Fruit fly (Drosophila melanogaster) whole organism, prepupa: ENCODE results near the gene CG9368.

ENCODE experiments used
- Blimp-1 ChIP-seq: fragments of 200-800 bp; sonication (Bioruptor generic); optimal IDR thresholded peaks from 3 replicates; lab custom pipeline; 2017; ENCODE audit warnings: missing biosample characterization, missing genetic modification characterization, mild to moderate bottlenecking, moderate library complexity, missing genetic modification reagents
- CG10631 ChIP-seq: fragments of 200-800 bp; sonication (Bioruptor generic); optimal IDR thresholded peaks from 2 replicates; lab custom pipeline; 2016; ENCODE audit warnings: missing biosample characterization, missing genetic modification characterization
- CG11762 ChIP-seq: fragments of 200-800 bp; sonication (Bioruptor generic); optimal IDR thresholded peaks from 3 replicates; lab custom pipeline; 2016; ENCODE audit warnings: missing biosample characterization, missing genetic modification characterization; ENCODE audit not compliant: insufficient read depth
- CG16779 ChIP-seq: fragments of 200-800 bp; sonication (Bioruptor generic); optimal IDR thresholded peaks from 3 replicates; lab custom pipeline; 2017; ENCODE audit warnings: missing biosample characterization, mild to moderate bottlenecking, missing genetic modification characterization
- CG3032 ChIP-seq: fragments of 200-800 bp; optimal IDR thresholded peaks from 2 replicates; lab custom pipeline; 2019; ENCODE audit warnings: missing biosample characterization, mild to moderate bottlenecking, missing genetic modification characterization, moderate library complexity
- CG31627 ChIP-seq: fragments of 200-800 bp; sonication (Bioruptor generic); optimal IDR thresholded peaks from 3 replicates; lab custom pipeline; 2016; ENCODE audit warnings: missing biosample characterization, missing genetic modification characterization
- CG3919 ChIP-seq: fragments of 200-800 bp; sonication (Bioruptor generic); optimal IDR thresholded peaks from 3 replicates; lab custom pipeline; 2016; ENCODE audit warnings: missing biosample characterization, missing genetic modification characterization
- CG4318 ChIP-seq: fragments of 200-800 bp; sonication (Bioruptor generic); optimal IDR thresholded peaks from 3 replicates; lab custom pipeline; 2017; ENCODE audit warnings: missing biosample characterization, mild to moderate bottlenecking, missing genetic modification characterization
- CG6163 ChIP-seq: fragments of 200-800 bp; sonication (Bioruptor generic); IDR thresholded peaks from 3 replicates; pipeline ENCODE4 v1.3.6; 2022; ENCODE audit warnings: missing biosample characterization, missing genetic modification characterization
- CG6792 ChIP-seq: fragments of 200-800 bp; sonication (Bioruptor generic); optimal IDR thresholded peaks from 3 replicates; lab custom pipeline; 2016; ENCODE audit warnings: missing biosample characterization, missing genetic modification characterization
- CG7368 ChIP-seq: fragments of 200-800 bp; sonication (Bioruptor generic); optimal IDR thresholded peaks from 3 replicates; lab custom pipeline; 2016; ENCODE audit warnings: missing biosample characterization, missing genetic modification characterization
- CG8119 ChIP-seq: fragments of 200-800 bp; sonication (Bioruptor generic); IDR thresholded peaks from 3 replicates; pipeline ENCODE4 v1.3.6; 2022; ENCODE audit warnings: missing biosample characterization, missing genetic modification characterization
- CG8319 ChIP-seq: fragments of 200-800 bp; sonication (Bioruptor generic); optimal IDR thresholded peaks from 3 replicates; lab custom pipeline; 2016; ENCODE audit warnings: missing biosample characterization, missing genetic modification characterization
- CG8632 ChIP-seq: fragments of 200-800 bp; sonication (Bioruptor generic); optimal IDR thresholded peaks from 3 replicates; lab custom pipeline; 2016; ENCODE audit warnings: missing biosample characterization, missing genetic modification characterization
- Eip78C ChIP-seq: fragments of 200-800 bp; sonication (Bioruptor generic); peaks from one replicate; lab custom pipeline; 2016; ENCODE audit warnings: missing biosample characterization, missing genetic modification characterization
- Eip93F ChIP-seq: fragments of 200-800 bp; sonication (Bioruptor generic); optimal IDR thresholded peaks from 2 replicates; lab custom pipeline; 2016; ENCODE audit warnings: missing biosample characterization, mild to moderate bottlenecking, missing genetic modification characterization
- Ets21C ChIP-seq: fragments of 200-800 bp; sonication (Bioruptor generic); optimal IDR thresholded peaks from 3 replicates; lab custom pipeline; 2016; ENCODE audit warnings: missing biosample characterization, missing genetic modification characterization
- Gug ChIP-seq: fragments of 200-800 bp; sonication (Bioruptor generic); IDR thresholded peaks from 2 replicates; pipeline ENCODE4 v1.3.6; 2022; ENCODE audit warnings: missing biosample characterization, missing genetic modification characterization
- Hr38 ChIP-seq: sonication (Bioruptor generic); optimal IDR thresholded peaks from 2 replicates; lab custom pipeline; 2016; ENCODE audit warnings: missing biosample characterization, missing genetic modification characterization
- Met ChIP-seq: fragments of 200-800 bp; sonication (Bioruptor generic); optimal IDR thresholded peaks from 3 replicates; lab custom pipeline; 2016; ENCODE audit warnings: missing biosample characterization, missing genetic modification characterization
- OdsH ChIP-seq: fragments of 200-800 bp; sonication (Bioruptor generic); optimal IDR thresholded peaks from 3 replicates; lab custom pipeline; 2016; ENCODE audit warnings: missing biosample characterization, missing genetic modification characterization
- Smox ChIP-seq: fragments of 200-800 bp; sonication (Bioruptor generic); optimal IDR thresholded peaks from 3 replicates; lab custom pipeline; 2016; ENCODE audit warnings: missing biosample characterization, missing genetic modification characterization
- Sox102F ChIP-seq: fragments of 200-800 bp; sonication (Bioruptor generic); optimal IDR thresholded peaks from 2 replicates; lab custom pipeline; 2016; ENCODE audit warnings: missing biosample characterization, mild to moderate bottlenecking, missing genetic modification characterization
- Sox14 ChIP-seq: fragments of 200-800 bp; sonication (Bioruptor generic); optimal IDR thresholded peaks from 3 replicates; lab custom pipeline; 2016; ENCODE audit warnings: missing biosample characterization, missing genetic modification characterization
- Sox15 ChIP-seq: fragments of 200-800 bp; sonication (Bioruptor generic); optimal IDR thresholded peaks from 3 replicates; lab custom pipeline; 2016; ENCODE audit warnings: missing biosample characterization, missing genetic modification characterization
- achi ChIP-seq: fragments of 200-800 bp; sonication (Bioruptor generic); optimal IDR thresholded peaks from 3 replicates; lab custom pipeline; 2016; ENCODE audit warnings: missing biosample characterization, missing genetic modification characterization
- acj6 ChIP-seq: fragments of 200-800 bp; sonication (Bioruptor generic); optimal IDR thresholded peaks from 3 replicates; lab custom pipeline; 2016; ENCODE audit warnings: missing biosample characterization, missing genetic modification characterization
- cyc ChIP-seq: fragments of 200-800 bp; sonication (Bioruptor generic); optimal IDR thresholded peaks from 3 replicates; lab custom pipeline; 2016; ENCODE audit warnings: missing biosample characterization, missing genetic modification characterization
- dsx ChIP-seq: fragments of 200-800 bp; optimal IDR thresholded peaks from 3 replicates; lab custom pipeline; 2019; ENCODE audit warnings: missing biosample characterization, mild to moderate bottlenecking, missing genetic modification characterization, moderate library complexity; ENCODE audit not compliant: poor library complexity, severe bottlenecking
- eg ChIP-seq: fragments of 200-800 bp; sonication (Bioruptor generic); IDR thresholded peaks from 3 replicates; pipeline ENCODE4 v1.3.6; 2022; ENCODE audit warnings: missing biosample characterization, missing genetic modification characterization
- esn ChIP-seq: fragments of 200-800 bp; sonication (Bioruptor generic); optimal IDR thresholded peaks from 2 replicates; lab custom pipeline; 2016; ENCODE audit warnings: missing biosample characterization, mild to moderate bottlenecking, missing genetic modification characterization, moderate library complexity
- fd85E ChIP-seq: fragments of 200-800 bp; sonication (Bioruptor generic); optimal IDR thresholded peaks from 3 replicates; lab custom pipeline; 2016; ENCODE audit warnings: missing biosample characterization, missing genetic modification characterization
- fkh ChIP-seq: fragments of 200-800 bp; sonication (Bioruptor generic); optimal IDR thresholded peaks from 3 replicates; lab custom pipeline; 2017; ENCODE audit warnings: missing biosample characterization, mild to moderate bottlenecking, missing genetic modification characterization, moderate library complexity
- lz ChIP-seq: fragments of 200-800 bp; sonication (Bioruptor generic); optimal IDR thresholded peaks from 3 replicates; lab custom pipeline; 2016; ENCODE audit warnings: missing biosample characterization, missing genetic modification characterization
- net ChIP-seq: fragments of 200-800 bp; sonication (Bioruptor generic); optimal IDR thresholded peaks from 3 replicates; lab custom pipeline; 2016; ENCODE audit warnings: missing biosample characterization, missing genetic modification characterization
- pdm3 ChIP-seq: fragments of 200-800 bp; sonication (Bioruptor generic); optimal IDR thresholded peaks from 3 replicates; lab custom pipeline; 2016; ENCODE audit warnings: missing biosample characterization, missing genetic modification characterization
- salr ChIP-seq, 2 experiments: fragments of 200-800 bp; sonication (Bioruptor generic); optimal IDR thresholded peaks; 3 replicates each; lab custom pipeline; 2016 to 2018; ENCODE audit warnings: missing biosample characterization in 2 of 2, missing genetic modification characterization in 2 of 2, mild to moderate bottlenecking in 1 of 2
- spab ChIP-seq: fragments of 200-800 bp; sonication (Bioruptor generic); optimal IDR thresholded peaks from 2 replicates; lab custom pipeline; 2017; ENCODE audit warnings: missing biosample characterization, mild to moderate bottlenecking, missing genetic modification characterization, missing genetic modification reagents
- ss ChIP-seq, 2 experiments: fragments of 200-800 bp; sonication (Bioruptor generic); optimal IDR thresholded peaks; 2 replicates in 1 of 2; 3 replicates in 1 of 2; lab custom pipeline; 2017 to 2018; ENCODE audit warnings: mild to moderate bottlenecking in 2 of 2, missing biosample characterization in 2 of 2, missing genetic modification characterization in 2 of 2, moderate library complexity in 1 of 2
- svp ChIP-seq: fragments of 200-800 bp; sonication (Bioruptor generic); peaks from one replicate; lab custom pipeline; 2016; ENCODE audit warnings: missing biosample characterization, missing genetic modification characterization
- vri ChIP-seq: fragments of 200-800 bp; sonication (Bioruptor generic); optimal IDR thresholded peaks from 3 replicates; lab custom pipeline; 2016; ENCODE audit warnings: missing biosample characterization, mild to moderate bottlenecking, missing genetic modification characterization

The CG9368 gene

DNA sequence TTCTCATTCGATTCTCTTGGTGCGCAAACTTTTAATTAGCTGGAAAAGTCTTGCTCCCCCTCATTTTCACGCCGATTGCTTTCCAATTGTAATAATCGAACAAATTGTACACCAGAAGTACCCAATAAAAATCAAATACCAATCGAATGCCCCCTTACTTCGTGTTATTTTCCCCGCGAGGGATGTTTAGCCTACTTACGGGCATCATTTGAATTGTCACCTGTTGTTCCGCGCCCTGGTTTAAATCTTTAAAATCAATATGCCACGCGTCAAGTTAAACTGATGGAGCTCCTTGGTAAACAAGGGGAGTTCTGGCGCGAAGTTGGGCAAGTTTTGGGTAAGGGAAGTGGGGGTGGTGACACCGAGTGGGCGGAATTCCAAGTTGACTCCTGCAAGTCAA, 44.9 kb downstream of the CG9368 start:
- no peak for TF ChIP-seq CG4318 (GFP tag; lab: Kevin White, UChicago)
- no peak for TF ChIP-seq spab (GFP tag; lab: Kevin White, UChicago)
- TF ChIP-seq net, result no peak
- no peak for TF ChIP-seq Smox (GFP tag; lab: Kevin White, UChicago)
- TF ChIP-seq salr (GFP tag; optimal IDR thresholded peaks at IDR 0.05; lab: Kevin White, UChicago), result no peak
- TF ChIP-seq Eip93F (GFP tag; lab: Kevin White, UChicago), result no peak
- TF ChIP-seq, all 60 proteins: peak for 0

DNA sequence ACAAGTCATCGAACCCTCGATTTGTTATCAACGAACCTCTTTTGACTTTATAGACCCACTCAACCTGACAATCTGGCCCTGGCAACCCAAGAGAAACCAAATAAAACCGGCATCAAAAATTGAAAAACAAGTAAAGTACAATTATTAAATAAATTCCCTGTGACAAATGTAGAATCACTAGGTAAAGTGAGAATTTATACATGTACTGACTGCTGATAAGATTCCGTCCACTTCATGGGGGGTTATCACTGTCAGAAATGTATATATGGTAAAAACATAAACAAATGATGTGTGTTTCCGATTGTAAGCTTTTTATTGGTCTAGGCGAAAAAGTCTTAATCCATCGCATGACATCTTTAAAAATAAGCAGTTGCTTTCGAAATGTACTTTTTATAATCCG, 47.2 kb downstream of the CG9368 start:
- TF ChIP-seq Eip93F (GFP tag; lab: Kevin White, UChicago), result peak; percentile 20
- no peak for TF ChIP-seq dsx (GFP tag; lab: Kevin White, UChicago)
- peak; percentile 92 for TF ChIP-seq svp (GFP tag; lab: Kevin White, UChicago)
- peak; percentile 73 for TF ChIP-seq vri

DNA sequence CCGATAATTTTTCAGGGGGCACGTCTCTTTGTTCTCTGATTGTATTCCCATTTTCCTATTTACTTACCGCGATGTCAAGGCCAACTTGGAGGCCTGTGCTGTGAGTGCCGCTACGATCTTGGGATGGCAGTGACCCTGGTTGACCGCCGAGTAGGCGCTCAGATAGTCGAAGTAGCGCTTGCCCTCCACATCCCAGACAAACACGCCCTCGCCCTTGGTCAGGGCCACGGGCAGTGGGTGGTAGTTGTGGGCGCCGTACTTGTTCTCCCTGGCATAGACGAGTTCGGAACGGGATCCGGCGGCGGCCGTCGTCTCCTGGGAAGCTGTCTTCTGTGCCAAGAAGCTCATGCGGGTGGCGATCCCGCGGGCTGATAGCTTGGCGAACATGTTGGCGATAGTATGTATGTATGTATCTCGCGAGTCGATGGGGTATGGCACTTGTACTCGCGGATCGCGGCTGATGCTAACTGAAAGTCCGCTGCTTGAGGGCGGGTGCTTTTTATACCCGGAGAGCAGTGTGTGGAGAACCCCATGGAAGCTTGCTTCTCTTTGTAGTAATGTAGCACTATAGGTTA, 48.0 kb downstream of the CG9368 start, which contains the start of gene Oat:
Oat (minus strand) TSS at position 478 of the 575 bp plus-strand sequence.
- TF ChIP-seq svp (GFP tag; lab: Kevin White, UChicago) (peak; percentile 91), Eip93F (GFP tag; lab: Kevin White, UChicago) (peak; percentile 17), achi (no peak), CG6792 (GFP tag; lab: Kevin White, UChicago) (no peak)

DNA sequence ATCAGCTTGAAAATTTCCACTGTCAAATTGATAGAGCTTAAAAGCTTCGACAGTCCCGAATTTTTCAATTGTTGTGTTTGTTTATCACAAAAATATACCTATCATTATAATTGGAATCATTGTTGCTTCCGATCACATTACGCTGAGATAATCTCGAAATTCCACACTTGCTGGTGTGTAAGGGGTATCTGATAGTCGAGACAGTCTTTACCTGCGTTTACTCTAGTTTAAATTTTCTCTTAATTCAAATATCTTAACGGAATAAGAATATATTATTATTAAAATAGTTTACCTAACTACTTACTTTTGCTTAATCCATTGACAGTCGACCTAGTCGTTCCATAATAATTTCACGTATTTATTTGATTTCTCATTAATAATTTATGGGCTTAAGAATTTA, 48.7 kb downstream of the CG9368 start:
- no peak for TF ChIP-seq salr (GFP tag; optimal IDR thresholded peaks at IDR 0.05; lab: Kevin White, UChicago)
- TF ChIP-seq Eip78C (GFP tag; lab: Kevin White, UChicago), result peak; percentile 30
- TF ChIP-seq, all 60 proteins: peak for 1

DNA sequence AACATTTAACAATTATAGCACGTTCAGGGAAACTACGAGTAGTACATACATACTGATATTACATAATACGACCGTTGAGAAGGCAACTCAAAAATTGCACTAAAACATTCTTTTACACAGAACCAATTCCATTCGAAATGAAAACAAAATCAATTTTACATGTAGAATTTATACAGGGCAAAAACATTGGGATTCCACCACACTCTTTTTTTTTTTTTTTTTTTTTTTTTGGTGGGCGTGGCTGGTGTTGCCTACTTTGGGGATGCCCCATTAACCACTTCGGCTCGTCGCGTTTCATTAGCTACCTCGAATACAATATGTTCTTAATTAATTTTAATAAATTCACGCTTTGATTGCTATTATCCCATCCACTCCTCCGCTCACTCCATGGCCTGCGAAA, 49.2 kb downstream of the CG9368 start:
- no peak for TF ChIP-seq CG4318 (GFP tag; lab: Kevin White, UChicago)
- TF ChIP-seq achi, result no peak
- TF ChIP-seq ss (GFP tag; optimal IDR thresholded peaks at IDR 0.05; lab: Kevin White, UChicago), result peak; percentile 34 to 63
- TF ChIP-seq CG3032 (tag; lab: Kevin White, UChicago), result peak; percentile 58
- TF ChIP-seq CG10631 (GFP tag; lab: Kevin White, UChicago), result no peak
- peak; percentile 63; the same call in 1 of the 2 replicates for TF ChIP-seq Gug (GFP tag; lab: Robert Waterston, UW)
- TF ChIP-seq Sox14 (GFP tag; lab: Kevin White, UChicago), result no peak
- TF ChIP-seq OdsH (GFP tag; lab: Kevin White, UChicago), result peak; percentile 35
- TF ChIP-seq Hr38 (GFP tag; lab: Kevin White, UChicago), result no peak
- peak; percentile 64 for TF ChIP-seq svp (GFP tag; lab: Kevin White, UChicago)
- no peak for TF ChIP-seq Eip93F (GFP tag; lab: Kevin White, UChicago)
- peak; percentile 38 to 56 for TF ChIP-seq salr (GFP tag; optimal IDR thresholded peaks at IDR 0.05; lab: Kevin White, UChicago)
- TF ChIP-seq CG6163 (GFP tag; lab: Robert Waterston, UW), result peak; percentile 95
- TF ChIP-seq acj6 (GFP tag; lab: Kevin White, UChicago), result peak; percentile 33
- TF ChIP-seq Met (GFP tag; lab: Kevin White, UChicago), result no peak
- TF ChIP-seq Sox102F (GFP tag; lab: Kevin White, UChicago), result peak; percentile 55
- peak; percentile 71 for TF ChIP-seq CG8119 (GFP tag; lab: Robert Waterston, UW)
- no peak for TF ChIP-seq Sox15 (GFP tag; lab: Kevin White, UChicago)
- TF ChIP-seq eg (GFP tag; lab: Robert Waterston, UW), result peak; percentile 93
- TF ChIP-seq CG8632 (GFP tag; lab: Kevin White, UChicago), result peak; percentile 26
- TF ChIP-seq pdm3, result peak; percentile 59
- TF ChIP-seq Blimp-1 (GFP tag; lab: Kevin White, UChicago), result peak; percentile 21
- TF ChIP-seq CG3919 (GFP tag; lab: Kevin White, UChicago), result peak; percentile 36
- peak; percentile 3 for TF ChIP-seq lz
- peak; percentile 28 for TF ChIP-seq CG16779 (tag; lab: Kevin White, UChicago)
- TF ChIP-seq spab (GFP tag; lab: Kevin White, UChicago), result peak; percentile 62
- TF ChIP-seq CG7368, result peak; percentile 29
- TF ChIP-seq Eip78C (GFP tag; lab: Kevin White, UChicago), result peak; percentile 75
- peak; percentile 28 for TF ChIP-seq CG6792 (GFP tag; lab: Kevin White, UChicago)
- TF ChIP-seq cyc (GFP tag; lab: Kevin White, UChicago), result no peak
- peak; percentile 26 for TF ChIP-seq CG8319 (GFP tag; lab: Kevin White, UChicago)
- TF ChIP-seq CG31627, result no peak
- no peak for TF ChIP-seq fd85E (GFP tag; lab: Kevin White, UChicago)
- TF ChIP-seq CG11762, result peak; percentile 32
- TF ChIP-seq Ets21C (GFP tag; lab: Kevin White, UChicago), result no peak
- TF ChIP-seq fkh, result no peak
- TF ChIP-seq esn, result peak; percentile 19
